Fruit fly (Drosophila melanogaster) whole organism, pupa: ENCODE data around the gene CG15021.

Experiments
- CG10348 ChIP-seq: fragments of 200-800 bp; sonication (Bioruptor generic); IDR thresholded peaks from 2 replicates; pipeline ENCODE4 v1.3.6; 2022; ENCODE audit warnings: missing biosample characterization, missing genetic modification characterization
- CG12605 ChIP-seq: fragments of 200-800 bp; sonication (Bioruptor generic); IDR thresholded peaks from 2 replicates; pipeline ENCODE4 v1.3.6; 2022; ENCODE audit warnings: missing biosample characterization, missing genetic modification characterization
- CG13204 ChIP-seq: fragments of 200-800 bp; sonication (Bioruptor generic); optimal IDR thresholded peaks from 2 replicates; lab custom pipeline; 2018; ENCODE audit warnings: missing biosample characterization, mild to moderate bottlenecking, missing genetic modification characterization, moderate library complexity
- CG14655 ChIP-seq: fragments of 200-800 bp; sonication (Bioruptor generic); optimal IDR thresholded peaks from 3 replicates; lab custom pipeline; 2017; ENCODE audit warnings: mild to moderate bottlenecking, missing biosample characterization, missing genetic modification reagents, missing genetic modification characterization
- CG15710 ChIP-seq: fragments of 200-800 bp; sonication (Bioruptor generic); optimal IDR thresholded peaks from 2 replicates; lab custom pipeline; 2018; ENCODE audit warnings: missing biosample characterization, mild to moderate bottlenecking, missing genetic modification characterization, moderate library complexity
- CG17806 ChIP-seq: fragments of 200-800 bp; sonication (Bioruptor generic); optimal IDR thresholded peaks from 2 replicates; lab custom pipeline; 2018; ENCODE audit warnings: missing biosample characterization, mild to moderate bottlenecking, missing genetic modification characterization, moderate library complexity
- CG32121 ChIP-seq: fragments of 200-800 bp; sonication (Bioruptor generic); IDR thresholded peaks from 2 replicates; pipeline ENCODE4 v1.3.6; 2022; ENCODE audit warnings: missing biosample characterization, missing genetic modification characterization
- CG34367 ChIP-seq: fragments of 200-800 bp; sonication (Bioruptor generic); optimal IDR thresholded peaks from 2 replicates; lab custom pipeline; 2018; ENCODE audit warnings: missing biosample characterization, mild to moderate bottlenecking, missing genetic modification characterization
- CG4496 ChIP-seq: fragments of 200-800 bp; sonication (Bioruptor generic); IDR thresholded peaks from 3 replicates; pipeline ENCODE4 v1.3.6; 2022; ENCODE audit warnings: missing biosample characterization, missing genetic modification characterization
- CG8159 ChIP-seq: fragments of 200-800 bp; sonication (Bioruptor generic); optimal IDR thresholded peaks from 3 replicates; lab custom pipeline; 2018; ENCODE audit warnings: missing biosample characterization, mild to moderate bottlenecking, missing genetic modification characterization, moderate library complexity
- CG8301 ChIP-seq: fragments of 200-800 bp; sonication (Bioruptor generic); optimal IDR thresholded peaks from 2 replicates; lab custom pipeline; 2018; ENCODE audit warnings: missing biosample characterization, mild to moderate bottlenecking, missing genetic modification characterization
- CG9948 ChIP-seq: fragments of 200-800 bp; sonication (Bioruptor generic); optimal IDR thresholded peaks from 2 replicates; lab custom pipeline; 2018; ENCODE audit warnings: missing biosample characterization, mild to moderate bottlenecking, missing genetic modification characterization, moderate library complexity
- D1 ChIP-seq: fragments of 200-800 bp; sonication (Bioruptor generic); optimal IDR thresholded peaks from 2 replicates; lab custom pipeline; 2018; ENCODE audit warnings: missing biosample characterization, mild to moderate bottlenecking, missing genetic modification characterization, moderate library complexity
- EcR ChIP-seq: fragments of 200-800 bp; sonication (Bioruptor generic); optimal IDR thresholded peaks from 3 replicates; lab custom pipeline; 2019; ENCODE audit warnings: missing biosample characterization, missing genetic modification characterization, mild to moderate bottlenecking, moderate library complexity, missing genetic modification reagents
- Ets98B ChIP-seq: fragments of 200-800 bp; sonication (Bioruptor generic); IDR thresholded peaks from 2 replicates; pipeline ENCODE4 v1.3.6; 2022; ENCODE audit warnings: missing biosample characterization, missing genetic modification characterization
- Pif1A ChIP-seq: fragments of 200-800 bp; sonication (Bioruptor generic); optimal IDR thresholded peaks from 3 replicates; lab custom pipeline; 2016; ENCODE audit warnings: missing biosample characterization, missing genetic modification characterization
- Pif1B ChIP-seq: fragments of 200-800 bp; sonication (Bioruptor generic); optimal IDR thresholded peaks from 3 replicates; lab custom pipeline; 2016; ENCODE audit warnings: missing biosample characterization, missing genetic modification characterization
- Snoo ChIP-seq: fragments of 200-800 bp; sonication (Bioruptor generic); optimal IDR thresholded peaks from 3 replicates; lab custom pipeline; 2017; ENCODE audit warnings: missing biosample characterization, mild to moderate bottlenecking, missing genetic modification characterization, inconsistent platforms
- fd96Ca ChIP-seq: fragments of 200-800 bp; sonication (Bioruptor generic); IDR thresholded peaks from 3 replicates; pipeline ENCODE4 v1.3.6; 2022; ENCODE audit warnings: missing biosample characterization, missing genetic modification characterization
- gl ChIP-seq: fragments of 200-800 bp; sonication (Bioruptor generic); optimal IDR thresholded peaks from 2 replicates; lab custom pipeline; 2018; ENCODE audit warnings: missing biosample characterization, mild to moderate bottlenecking, missing genetic modification characterization
- rn ChIP-seq: fragments of 200-800 bp; sonication (Bioruptor generic); IDR thresholded peaks from 2 replicates; pipeline ENCODE4 v1.3.6; 2022; ENCODE audit warnings: missing biosample characterization, missing genetic modification characterization

The CG15021 gene

dm6 chr3L:4409134-4409897 lies 27.2 kb upstream of the CG15021 start:
- no peak for TF ChIP-seq CG4496 (GFP tag; lab: Robert Waterston, UW)
- TF ChIP-seq CG15710 (tag; lab: Kevin White, UChicago): no peak
- no peak for TF ChIP-seq CG14655
- no peak for TF ChIP-seq D1 (tag; lab: Kevin White, UChicago)
- no peak for TF ChIP-seq Pif1B
- no peak for TF ChIP-seq CG13204 (GFP tag; lab: Kevin White, UChicago)
- no peak for TF ChIP-seq EcR
- no peak for TF ChIP-seq gl (tag; lab: Kevin White, UChicago)
- TF ChIP-seq Snoo (tag; lab: Kevin White, UChicago): no peak
- no peak for TF ChIP-seq CG34367 (tag; lab: Kevin White, UChicago)
- TF ChIP-seq CG9948: no peak
- no peak for TF ChIP-seq CG10348
- no peak for TF ChIP-seq CG17806 (tag; lab: Kevin White, UChicago)
- no peak for TF ChIP-seq rn (GFP tag; lab: Robert Waterston, UW)
- no peak for TF ChIP-seq Pif1A (GFP tag; lab: Kevin White, UChicago)
- TF ChIP-seq CG8159 (tag; lab: Kevin White, UChicago): no peak

dm6 chr3L:4409898-4410629 lies 26.5 kb upstream of the CG15021 start:
- no peak for TF ChIP-seq EcR
- no peak for TF ChIP-seq CG15710 (tag; lab: Kevin White, UChicago)
- TF ChIP-seq CG32121 (GFP tag; lab: Robert Waterston, UW): no peak
- no peak for TF ChIP-seq CG8159 (tag; lab: Kevin White, UChicago)
- no peak for TF ChIP-seq CG14655
- TF ChIP-seq rn (GFP tag; lab: Robert Waterston, UW): no peak
- TF ChIP-seq Ets98B (GFP tag; lab: Robert Waterston, UW): no peak
- no peak for TF ChIP-seq CG4496 (GFP tag; lab: Robert Waterston, UW)
- no peak for TF ChIP-seq CG8301 (tag; lab: Kevin White, UChicago)
- TF ChIP-seq CG10348: no peak
- TF ChIP-seq gl (tag; lab: Kevin White, UChicago): no peak
- TF ChIP-seq CG17806 (tag; lab: Kevin White, UChicago): no peak
- no peak for TF ChIP-seq Pif1A (GFP tag; lab: Kevin White, UChicago)
- TF ChIP-seq CG9948: no peak
- no peak for TF ChIP-seq Pif1B
- TF ChIP-seq CG34367 (tag; lab: Kevin White, UChicago): no peak
- no peak for TF ChIP-seq fd96Ca (GFP tag; lab: Robert Waterston, UW)

- TF ChIP-seq CG8159 (tag; lab: Kevin White, UChicago) (peak; percentile 12), CG15710 (tag; lab: Kevin White, UChicago) (no peak)
- TF ChIP-seq, all 21 proteins: peak for 1
Observed at dm6 chr3L:4411025-4411873, 25.3 kb upstream of the CG15021 start.

dm6 chr3L:4411951-4412350 lies 24.6 kb upstream of the CG15021 start:
- TF ChIP-seq Ets98B (GFP tag; lab: Robert Waterston, UW): peak; percentile 30; the same call in 1 of the 2 replicates
- no peak for TF ChIP-seq D1 (tag; lab: Kevin White, UChicago)

- TF ChIP-seq EcR: no peak
- no peak for TF ChIP-seq Pif1B
- 0 out of 2 replicates have a peak, but pooled peaks have one; percentile 39 for TF ChIP-seq CG12605 (GFP tag; lab: Robert Waterston, UW)
- TF ChIP-seq Ets98B (GFP tag; lab: Robert Waterston, UW): peak; percentile 60
- no peak for TF ChIP-seq gl (tag; lab: Kevin White, UChicago)
- TF ChIP-seq CG4496 (GFP tag; lab: Robert Waterston, UW): peak; percentile 79
- no peak for TF ChIP-seq D1 (tag; lab: Kevin White, UChicago)
- TF ChIP-seq rn (GFP tag; lab: Robert Waterston, UW): no peak
- TF ChIP-seq CG8159 (tag; lab: Kevin White, UChicago): no peak
- TF ChIP-seq CG9948: no peak
- TF ChIP-seq CG13204 (GFP tag; lab: Kevin White, UChicago): no peak
- peak; percentile 66; the same call in 1 of the 3 replicates for TF ChIP-seq fd96Ca (GFP tag; lab: Robert Waterston, UW)
- no peak for TF ChIP-seq Snoo (tag; lab: Kevin White, UChicago)
- no peak for TF ChIP-seq CG17806 (tag; lab: Kevin White, UChicago)
- peak; percentile 67 for TF ChIP-seq CG32121 (GFP tag; lab: Robert Waterston, UW)
- no peak for TF ChIP-seq CG15710 (tag; lab: Kevin White, UChicago)
- no peak for TF ChIP-seq Pif1A (GFP tag; lab: Kevin White, UChicago)
- no peak for TF ChIP-seq CG34367 (tag; lab: Kevin White, UChicago)
- TF ChIP-seq CG14655: no peak
- TF ChIP-seq CG8301 (tag; lab: Kevin White, UChicago): peak; percentile 4
- no peak for TF ChIP-seq CG10348
- TF ChIP-seq, all 21 proteins: peak for 6
Observed at dm6 chr3L:4412974-4413373, 23.5 kb upstream of the CG15021 start.
